Fruit fly (Drosophila melanogaster) whole organism, embryonic: Measurements from ENCODE around the gene CG1024.

ENCODE experiments used
- Atf6 ChIP-seq: fragments of 200-800 bp; sonication (Bioruptor generic); IDR thresholded peaks from 2 replicates; pipeline ENCODE4 v1.3.6; 2022; ENCODE audit warnings: missing biosample characterization, missing genetic modification characterization
- CG1024 ChIP-seq: fragments of 200-800 bp; sonication (Bioruptor generic); IDR thresholded peaks from 2 replicates; pipeline ENCODE4 v1.3.6; 2022; ENCODE audit warnings: missing biosample characterization, missing genetic modification characterization
- CG12744 ChIP-seq: fragments of 200-800 bp; sonication (Bioruptor generic); optimal IDR thresholded peaks from 2 replicates; lab custom pipeline; 2016; ENCODE audit warnings: missing biosample characterization, missing genetic modification characterization
- CG12769 ChIP-seq: fragments of 200-800 bp; sonication (Bioruptor generic); optimal IDR thresholded peaks from 2 replicates; lab custom pipeline; 2019; ENCODE audit warnings: missing biosample characterization, mild to moderate bottlenecking, missing genetic modification characterization, moderate library complexity
- CG12942 ChIP-seq: fragments of 200-800 bp; sonication (Bioruptor generic); optimal IDR thresholded peaks from 3 replicates; lab custom pipeline; 2016; ENCODE audit warnings: missing biosample characterization, missing genetic modification characterization
- CG2889 ChIP-seq: fragments of 200-800 bp; sonication (Bioruptor generic); IDR thresholded peaks from 3 replicates; pipeline ENCODE4 v1.3.6; 2022; ENCODE audit warnings: missing biosample characterization, missing genetic modification characterization
- CG30020 ChIP-seq: fragments of 200-800 bp; optimal IDR thresholded peaks from 2 replicates; lab custom pipeline; 2019; ENCODE audit warnings: missing biosample characterization, mild to moderate bottlenecking, missing genetic modification characterization, moderate library complexity
- CG3838 ChIP-seq: fragments of 200-800 bp; sonication (Bioruptor generic); optimal IDR thresholded peaks from 3 replicates; lab custom pipeline; 2016; ENCODE audit warnings: missing biosample characterization, missing genetic modification characterization
- CG5953 ChIP-seq: fragments of 200-800 bp; sonication (Bioruptor generic); IDR thresholded peaks from 2 replicates; pipeline ENCODE4 v1.3.6; 2022; ENCODE audit warnings: missing biosample characterization, missing genetic modification characterization
- CG6272 ChIP-seq: fragments of 200-800 bp; sonication (Bioruptor generic); IDR thresholded peaks from 2 replicates; pipeline ENCODE4 v1.3.6; 2022; ENCODE audit warnings: missing biosample characterization, missing genetic modification characterization
- CG6791 ChIP-seq: fragments of 200-800 bp; sonication (Bioruptor generic); IDR thresholded peaks from 3 replicates; pipeline ENCODE4 v1.3.6; 2022; ENCODE audit warnings: missing biosample characterization, missing genetic modification characterization; ENCODE audit not compliant: partially characterized antibody
- CG8290 ChIP-seq, 3 experiments: fragments of 200-800 bp; sonication (Bioruptor generic); optimal IDR thresholded peaks; 2 replicates each; lab custom pipeline; 2016 to 2019; ENCODE audit warnings: missing biosample characterization in 3 of 3, missing genetic modification characterization in 3 of 3, mild to moderate bottlenecking in 2 of 3, moderate library complexity in 1 of 3
- CG9797 ChIP-seq: fragments of 200-800 bp; sonication (Bioruptor generic); optimal IDR thresholded peaks from 3 replicates; lab custom pipeline; 2018; ENCODE audit warnings: missing biosample characterization, mild to moderate bottlenecking, missing genetic modification characterization
- CG9932 ChIP-seq: fragments of 200-800 bp; sonication (Bioruptor generic); IDR thresholded peaks from 2 replicates; pipeline ENCODE4 v1.3.6; 2022; ENCODE audit warnings: missing biosample characterization, missing genetic modification characterization
- Camta ChIP-seq: fragments of 200-800 bp; sonication (Bioruptor generic); optimal IDR thresholded peaks from 2 replicates; lab custom pipeline; 2016; ENCODE audit warnings: missing biosample characterization, missing genetic modification characterization
- Dfd ChIP-seq, 2 experiments: fragments of >200 bp; optimal IDR thresholded peaks; 2 replicates each; lab custom pipeline; 2017; ENCODE audit warnings: missing biosample characterization in 2 of 2, missing genetic modification characterization in 2 of 2
- Dip2 ChIP-seq: fragments of 200-800 bp; sonication (Bioruptor generic); IDR thresholded peaks from 2 replicates; pipeline ENCODE4 v1.3.6; 2022; ENCODE audit warnings: missing biosample characterization, missing genetic modification characterization
- HLH4C ChIP-seq: fragments of 200-800 bp; sonication (Bioruptor generic); IDR thresholded peaks from 3 replicates; pipeline ENCODE4 v1.3.6; 2022; ENCODE audit warnings: missing biosample characterization, missing genetic modification characterization; ENCODE audit not compliant: partially characterized antibody
- Lhr ChIP-seq: fragments of 200-800 bp; sonication (Bioruptor generic); optimal IDR thresholded peaks from 3 replicates; lab custom pipeline; 2017; ENCODE audit warnings: mild to moderate bottlenecking, missing biosample characterization, missing genetic modification reagents, missing genetic modification characterization
- MBD-R2 ChIP-seq: fragments of 200-800 bp; sonication (Bioruptor generic); IDR thresholded peaks from 2 replicates; pipeline ENCODE4 v1.3.6; 2022; ENCODE audit warnings: missing biosample characterization, missing genetic modification characterization
- Mes4 ChIP-seq: fragments of 200-800 bp; sonication (Bioruptor generic); optimal IDR thresholded peaks from 2 replicates; lab custom pipeline; 2016; ENCODE audit warnings: missing biosample characterization, missing genetic modification characterization
- NK7.1 ChIP-seq: fragments of 200-800 bp; sonication (Bioruptor generic); optimal IDR thresholded peaks from 3 replicates; lab custom pipeline; 2016; ENCODE audit warnings: missing biosample characterization, missing genetic modification characterization
- Nf-YA ChIP-seq: fragments of 200-800 bp; sonication (Bioruptor generic); IDR thresholded peaks from 2 replicates; pipeline ENCODE4 v1.3.6; 2022; ENCODE audit warnings: missing biosample characterization, missing genetic modification characterization
- Oli ChIP-seq: fragments of 200-800 bp; sonication (Bioruptor generic); optimal IDR thresholded peaks from 2 replicates; lab custom pipeline; 2018; ENCODE audit warnings: missing biosample characterization, mild to moderate bottlenecking, missing genetic modification characterization, moderate library complexity
- Ravus ChIP-seq: fragments of 200-800 bp; sonication (Bioruptor generic); IDR thresholded peaks from 2 replicates; pipeline ENCODE4 v1.3.6; 2022; ENCODE audit warnings: missing biosample characterization, missing genetic modification characterization
- Rx ChIP-seq: fragments of 200-800 bp; sonication (Bioruptor generic); IDR thresholded peaks from 2 replicates; pipeline ENCODE4 v1.3.6; 2022; ENCODE audit warnings: missing biosample characterization, missing genetic modification characterization
- Six4 ChIP-seq: fragments of 200-800 bp; sonication (Bioruptor generic); optimal IDR thresholded peaks from 2 replicates; lab custom pipeline; 2016; ENCODE audit warnings: missing biosample characterization, missing genetic modification characterization
- Sox102F ChIP-seq: fragments of 200-800 bp; sonication (Bioruptor generic); optimal IDR thresholded peaks from 2 replicates; lab custom pipeline; 2018; ENCODE audit warnings: missing biosample characterization, mild to moderate bottlenecking, missing genetic modification characterization, moderate library complexity
- abd-A ChIP-seq: fragments of 200-800 bp; sonication (Bioruptor generic); optimal IDR thresholded peaks from 3 replicates; lab custom pipeline; 2019; ENCODE audit warnings: missing biosample characterization, mild to moderate bottlenecking, missing genetic modification characterization, moderate library complexity
- bbx ChIP-seq: fragments of 200-800 bp; sonication (Bioruptor generic); IDR thresholded peaks from 2 replicates; pipeline ENCODE4 v1.3.6; 2022; ENCODE audit warnings: missing biosample characterization, missing genetic modification characterization; ENCODE audit not compliant: partially characterized antibody
- bowl ChIP-seq: fragments of 200-800 bp; sonication (Bioruptor generic); IDR thresholded peaks from 2 replicates; pipeline ENCODE4 v1.3.6; 2022; ENCODE audit warnings: missing biosample characterization, missing genetic modification characterization
- dysf ChIP-seq: fragments of 200-800 bp; sonication (Bioruptor generic); IDR thresholded peaks from 3 replicates; pipeline ENCODE4 v1.3.6; 2022; ENCODE audit warnings: missing biosample characterization, missing genetic modification characterization
- emc ChIP-seq: fragments of 200-800 bp; sonication (Bioruptor generic); optimal IDR thresholded peaks from 2 replicates; lab custom pipeline; 2016; ENCODE audit warnings: missing biosample characterization, missing genetic modification characterization
- ems ChIP-seq: fragments of 200-800 bp; sonication (Bioruptor generic); optimal IDR thresholded peaks from 3 replicates; lab custom pipeline; 2016; ENCODE audit warnings: missing biosample characterization, missing genetic modification characterization
- ftz-f1 ChIP-seq: fragments of 200-800 bp; sonication (Bioruptor generic); optimal IDR thresholded peaks from 2 replicates; lab custom pipeline; 2016; ENCODE audit warnings: missing biosample characterization, missing genetic modification characterization
- gcm ChIP-seq: fragments of 200-800 bp; sonication (Bioruptor generic); optimal IDR thresholded peaks from 2 replicates; lab custom pipeline; 2019; ENCODE audit warnings: missing biosample characterization, mild to moderate bottlenecking, missing genetic modification characterization, moderate library complexity
- gcm2 ChIP-seq: fragments of 200-800 bp; sonication (Bioruptor generic); optimal IDR thresholded peaks from 2 replicates; lab custom pipeline; 2016; ENCODE audit warnings: missing biosample characterization, missing genetic modification characterization
- gfzf ChIP-seq: fragments of 200-800 bp; sonication (Bioruptor generic); optimal IDR thresholded peaks from 2 replicates; lab custom pipeline; 2016; ENCODE audit warnings: missing biosample characterization, mild to moderate bottlenecking, missing genetic modification characterization, moderate library complexity
- h ChIP-seq: fragments of >200 bp; optimal IDR thresholded peaks from 2 replicates; lab custom pipeline; 2017
- ind ChIP-seq: fragments of 200-800 bp; sonication (Bioruptor generic); optimal IDR thresholded peaks from 3 replicates; lab custom pipeline; 2016; ENCODE audit warnings: missing biosample characterization, missing genetic modification characterization
- lbe ChIP-seq: fragments of 200-800 bp; sonication (Bioruptor generic); optimal IDR thresholded peaks from 2 replicates; lab custom pipeline; 2016; ENCODE audit warnings: missing biosample characterization, mild to moderate bottlenecking, missing genetic modification characterization
- lov ChIP-seq, 2 experiments: fragments of 200-800 bp in 1 of 2; fragments of >200 bp in 1 of 2; sonication (Bioruptor generic) in 1 of 2; IDR thresholded peaks in 1 of 2; optimal IDR thresholded peaks in 1 of 2; 2 replicates in 1 of 2; 3 replicates in 1 of 2; pipeline versions ENCODE4 v1.3.6 to Lab custom; 2017 to 2022; ENCODE audit warnings: missing biosample characterization in 1 of 2, missing genetic modification characterization in 1 of 2
- p53 ChIP-seq: fragments of 200-800 bp; sonication (Bioruptor generic); optimal IDR thresholded peaks from 2 replicates; lab custom pipeline; 2016; ENCODE audit warnings: missing biosample characterization, missing genetic modification characterization
- pan ChIP-seq, 4 experiments: fragments of >200 bp in 3 of 4; fragments of 200-800 bp in 1 of 4; sonication (Bioruptor generic) in 1 of 4; optimal IDR thresholded peaks in 3 of 4; IDR thresholded peaks in 1 of 4; 2 replicates each; pipeline versions ENCODE4 v1.3.6 to Lab custom; 2017 to 2022; ENCODE audit warnings: missing biosample characterization in 2 of 4, missing genetic modification characterization in 2 of 4, mixed read lengths in 1 of 4
- pfk ChIP-seq: fragments of 200-800 bp; sonication (Bioruptor generic); optimal IDR thresholded peaks from 2 replicates; lab custom pipeline; 2018; ENCODE audit warnings: missing biosample characterization, mild to moderate bottlenecking, missing genetic modification characterization, moderate library complexity
- prd ChIP-seq, 3 experiments: fragments of >200 bp in 2 of 3; fragments of 200-800 bp in 1 of 3; sonication (Bioruptor generic) in 1 of 3; optimal IDR thresholded peaks in 2 of 3; IDR thresholded peaks in 1 of 3; 2 replicates in 2 of 3; 3 replicates in 1 of 3; pipeline versions ENCODE4 v1.3.6 to Lab custom; 2017 to 2022; ENCODE audit warnings: missing biosample characterization in 1 of 3, missing genetic modification characterization in 1 of 3
- zfh2 ChIP-seq: fragments of 200-800 bp; sonication (Bioruptor generic); optimal IDR thresholded peaks from 2 replicates; lab custom pipeline; 2016; ENCODE audit warnings: missing biosample characterization, missing genetic modification characterization

CG1024 gene

dm6 chr3R:6427619-6428378, 47.7 kb upstream of the CG1024 start (continued):
- peak; percentile 24 for TF ChIP-seq pfk (GFP tag; lab: Kevin White, UChicago)
- TF ChIP-seq Rx (GFP tag; lab: Robert Waterston, UW): 0 out of 2 replicates have a peak, but pooled peaks have one; percentile 11
- TF ChIP-seq CG9932 (GFP tag; lab: Robert Waterston, UW): no peak
- TF ChIP-seq gcm2 (GFP tag; lab: Kevin White, UChicago): no peak
- TF ChIP-seq CG6791 (GFP tag; lab: Robert Waterston, UW): peak; percentile 46; the same call in 1 of the 3 replicates
- TF ChIP-seq emc (GFP tag; lab: Kevin White, UChicago): no peak
- TF ChIP-seq ftz-f1 (GFP tag; lab: Kevin White, UChicago): no peak
- peak; percentile 5 for TF ChIP-seq Mes4 (GFP tag; lab: Kevin White, UChicago)
- no peak for TF ChIP-seq Dip2 (GFP tag; lab: Robert Waterston, UW)
- TF ChIP-seq prd (optimal IDR thresholded peaks at IDR 0.05; lab: Kevin White, UChicago): no peak
- peak; percentile 82 for TF ChIP-seq prd (GFP tag; IDR thresholded peaks at IDR 0.05; lab: Robert Waterston, UW)
- no peak for TF ChIP-seq Ravus (GFP tag; lab: Robert Waterston, UW)
- TF ChIP-seq CG5953: peak; percentile 64
- no peak for TF ChIP-seq p53 (GFP tag; lab: Kevin White, UChicago)
- TF ChIP-seq CG9797 (GFP tag; lab: Kevin White, UChicago): no peak
- peak; percentile 53 for TF ChIP-seq ind (GFP tag; lab: Kevin White, UChicago)
- peak; percentile 13 for TF ChIP-seq CG12942 (GFP tag; lab: Kevin White, UChicago)
- TF ChIP-seq CG6272: peak; percentile 43; the same call in 1 of the 2 replicates
- no peak for TF ChIP-seq gfzf (GFP tag; lab: Kevin White, UChicago)
- no peak for TF ChIP-seq lbe
- no peak for TF ChIP-seq pan (optimal IDR thresholded peaks at IDR 0.05; lab: Kevin White, UChicago)
- TF ChIP-seq pan (GFP tag; optimal IDR thresholded peaks at IDR 0.05 in 1 of 2, IDR thresholded peaks at IDR 0.05 in 1 of 2): peak in 1 of 2 experiments; percentile 75
- TF ChIP-seq NK7.1 (GFP tag; lab: Kevin White, UChicago): peak; percentile 7
- no peak for TF ChIP-seq CG30020
- TF ChIP-seq ems: peak; percentile 34
- TF ChIP-seq Atf6: peak; percentile 51; the same call in 1 of the 2 replicates
- peak; percentile 89 for TF ChIP-seq abd-A
- TF ChIP-seq Nf-YA (GFP tag; lab: Robert Waterston, UW): peak; percentile 65
- TF ChIP-seq gcm (GFP tag; lab: Kevin White, UChicago): peak; percentile 27
- no peak for TF ChIP-seq bowl (GFP tag; lab: Robert Waterston, UW)
- peak; percentile 80 for TF ChIP-seq Sox102F (GFP tag; lab: Kevin White, UChicago)
- TF ChIP-seq Dfd (GFP tag; optimal IDR thresholded peaks at IDR 0.05; lab: Kevin White, UChicago): no peak
- TF ChIP-seq CG12744: peak; percentile 21
- TF ChIP-seq bbx (GFP tag; lab: Robert Waterston, UW): no peak
- no peak for TF ChIP-seq CG8290 (GFP tag; optimal IDR thresholded peaks at IDR 0.05; lab: Kevin White, UChicago)
- TF ChIP-seq CG8290 (tag; optimal IDR thresholded peaks at IDR 0.05; lab: Kevin White, UChicago): peak in 1 of 2 experiments; percentile 41
- TF ChIP-seq HLH4C: no peak
- TF ChIP-seq MBD-R2 (GFP tag; lab: Robert Waterston, UW): peak; percentile 42; the same call in 1 of the 2 replicates
- peak; percentile 59 for TF ChIP-seq CG12769 (tag; lab: Kevin White, UChicago)
- TF ChIP-seq lov (optimal IDR thresholded peaks at IDR 0.05; lab: Kevin White, UChicago): no peak
- 0 out of 3 replicates have a peak, but pooled peaks have one; percentile 69 for TF ChIP-seq lov (GFP tag; IDR thresholded peaks at IDR 0.05; lab: Robert Waterston, UW)
- TF ChIP-seq CG3838 (GFP tag; lab: Kevin White, UChicago): peak; percentile 55
- peak; percentile 62 for TF ChIP-seq Six4 (GFP tag; lab: Kevin White, UChicago)
- no peak for TF ChIP-seq CG1024 (GFP tag; lab: Robert Waterston, UW)
- no peak for TF ChIP-seq h (lab: Kevin White, UChicago)
- peak; percentile 58 for TF ChIP-seq Oli (tag; lab: Kevin White, UChicago)
- TF ChIP-seq Lhr (GFP tag; lab: Kevin White, UChicago): peak; percentile 36
- TF ChIP-seq zfh2 (GFP tag; lab: Kevin White, UChicago): peak; percentile 23
- peak; percentile 71; the same call in 2 of the 3 replicates for TF ChIP-seq dysf (GFP tag; lab: Robert Waterston, UW)
- TF ChIP-seq Camta (GFP tag; lab: Kevin White, UChicago): peak; percentile 43
- TF ChIP-seq CG2889 (GFP tag; lab: Robert Waterston, UW): peak; percentile 44; the same call in 1 of the 3 replicates
